Fruit fly (Drosophila melanogaster) Kc167 (cell line): ENCODE measurements around the gene Gr64f.

ENCODE experiments used
- Myc ChIP-seq: fragments of >200 bp; optimal IDR thresholded peaks from 2 replicates; lab custom pipeline; 2017; ENCODE audit warnings: missing external identifiers
- Sin3A ChIP-seq: fragments of >200 bp; optimal IDR thresholded peaks from 2 replicates; lab custom pipeline; 2018; ENCODE audit warnings: missing external identifiers
- h ChIP-seq: fragments of >200 bp; optimal IDR thresholded peaks from 3 replicates; lab custom pipeline; 2018; ENCODE audit warnings: missing external identifiers
- insv ChIP-seq: fragments of >200 bp; optimal IDR thresholded peaks from 3 replicates; lab custom pipeline; 2018; ENCODE audit warnings: missing external identifiers
- psq ChIP-seq: fragments of >200 bp; optimal IDR thresholded peaks from 2 replicates; lab custom pipeline; 2017; ENCODE audit warnings: missing external identifiers
- ttk ChIP-seq: sonication (Bioruptor generic); optimal IDR thresholded peaks from 2 replicates; lab custom pipeline; 2017; ENCODE audit warnings: missing external identifiers

Gene Gr64f

dm6 chr3L:4025738-4026505 is 9.7 kb upstream of the Gr64f start, which contains the start of gene CG11594:
Gene CG11594, minus strand, starts transcription at chr3L:4026011.
- TF ChIP-seq insv (lab: Kevin White, UChicago) (no peak), h (lab: Kevin White, UChicago) (no peak), Myc (lab: Kevin White, UChicago) (no peak), Sin3A (lab: Kevin White, UChicago) (no peak), ttk (lab: Kevin White, UChicago) (no peak), psq (lab: Kevin White, UChicago) (no peak)

- no peak for TF ChIP-seq h (lab: Kevin White, UChicago)
- no peak for TF ChIP-seq ttk (lab: Kevin White, UChicago)
- no peak for TF ChIP-seq Sin3A (lab: Kevin White, UChicago)
- TF ChIP-seq psq (lab: Kevin White, UChicago) = no peak
- no peak for TF ChIP-seq Myc (lab: Kevin White, UChicago)
- no peak for TF ChIP-seq insv (lab: Kevin White, UChicago)
Observed at dm6 chr3L:4026506-4026868, 9.1 kb upstream of the Gr64f start, which contains the start of gene Gr64a. Gene Gr64a, plus strand, starts transcription at chr3L:4026769.

- TF ChIP-seq h (lab: Kevin White, UChicago) = no peak
- no peak for TF ChIP-seq psq (lab: Kevin White, UChicago)
- no peak for TF ChIP-seq insv (lab: Kevin White, UChicago)
- TF ChIP-seq Myc (lab: Kevin White, UChicago) = no peak
Observed at dm6 chr3L:4028305-4028704, 7.3 kb upstream of the Gr64f start, which contains the start of the genes Gr64b and Gr64c. Gene Gr64b, plus strand, starts transcription at chr3L:4028605. Gene Gr64c, plus strand, starts transcription at chr3L:4028605.

dm6 chr3L:4031762-4032161 is 3.8 kb upstream of the Gr64f start, which contains the start of the genes Gr64d and Gr64e:
Gene Gr64d, plus strand, starts transcription at chr3L:4032062.
Gene Gr64e, plus strand, starts transcription at chr3L:4032141.
- TF ChIP-seq Myc (lab: Kevin White, UChicago) (no peak), h (lab: Kevin White, UChicago) (no peak), insv (lab: Kevin White, UChicago) (no peak), Sin3A (lab: Kevin White, UChicago) (no peak)

dm6 chr3L:4040247-4040925 is 4.8 kb downstream of the Gr64f start, which contains the start of the genes CG11593 and Rcd5:
Gene CG11593, minus strand, starts transcription at chr3L:4040482.
Gene Rcd5, plus strand, starts transcription at chr3L:4040529.
- no peak for TF ChIP-seq Myc (lab: Kevin White, UChicago)
- no peak for TF ChIP-seq psq (lab: Kevin White, UChicago)
- TF ChIP-seq Sin3A (lab: Kevin White, UChicago) = no peak
- TF ChIP-seq h (lab: Kevin White, UChicago) = no peak
- TF ChIP-seq insv (lab: Kevin White, UChicago) = no peak
- TF ChIP-seq ttk (lab: Kevin White, UChicago) = no peak

dm6 chr3L:4044497-4044896 is 8.9 kb downstream of the Gr64f start:
- TF ChIP-seq Sin3A (lab: Kevin White, UChicago) (no peak), ttk (lab: Kevin White, UChicago) (no peak), psq (lab: Kevin White, UChicago) (no peak), h (lab: Kevin White, UChicago) (no peak), insv (lab: Kevin White, UChicago) (no peak), Myc (lab: Kevin White, UChicago) (no peak)

dm6 chr3L:4046289-4046688 is 10.7 kb downstream of the Gr64f start, which contains the start of gene CG1136:
Gene CG1136, plus strand, starts transcription at chr3L:4046596.
- TF ChIP-seq Myc (lab: Kevin White, UChicago) (no peak), h (lab: Kevin White, UChicago) (no peak)

- TF ChIP-seq Myc (lab: Kevin White, UChicago) = no peak
- TF ChIP-seq h (lab: Kevin White, UChicago) = no peak
- no peak for TF ChIP-seq psq (lab: Kevin White, UChicago)
- TF ChIP-seq Sin3A (lab: Kevin White, UChicago) = no peak
- no peak for TF ChIP-seq insv (lab: Kevin White, UChicago)
- TF ChIP-seq ttk (lab: Kevin White, UChicago) = no peak
Observed at dm6 chr3L:4047635-4048034, 12.0 kb downstream of the Gr64f start, which contains the start of gene Dpy-30L2. Gene Dpy-30L2, minus strand, starts transcription at chr3L:4047735.

dm6 chr3L:4049082-4049481 is 13.5 kb downstream of the Gr64f start:
- TF ChIP-seq Myc (lab: Kevin White, UChicago) (no peak), ttk (lab: Kevin White, UChicago) (no peak), h (lab: Kevin White, UChicago) (no peak)

- no peak for TF ChIP-seq ttk (lab: Kevin White, UChicago)
- no peak for TF ChIP-seq h (lab: Kevin White, UChicago)
- no peak for TF ChIP-seq Myc (lab: Kevin White, UChicago)
- TF ChIP-seq insv (lab: Kevin White, UChicago) = no peak
- no peak for TF ChIP-seq psq (lab: Kevin White, UChicago)
- no peak for TF ChIP-seq Sin3A (lab: Kevin White, UChicago)
Observed at dm6 chr3L:4055438-4055962, 19.9 kb downstream of the Gr64f start.

dm6 chr3L:4056812-4057211 is 21.2 kb downstream of the Gr64f start:
- no peak for TF ChIP-seq ttk (lab: Kevin White, UChicago)
- TF ChIP-seq insv (lab: Kevin White, UChicago) = no peak
- no peak for TF ChIP-seq psq (lab: Kevin White, UChicago)
- TF ChIP-seq Sin3A (lab: Kevin White, UChicago) = no peak
- TF ChIP-seq h (lab: Kevin White, UChicago) = no peak
- no peak for TF ChIP-seq Myc (lab: Kevin White, UChicago)
